Worm (Caenorhabditis elegans) whole organism, midembryonic: ENCODE data around the gene C53D6.4.

Experiments used
- flt-1 ChIP-seq: fragments of 200-800 bp; sonication (Bioruptor generic); IDR thresholded peaks from 2 replicates; pipeline ENCODE4 v1.3.6; 2022; ENCODE audit warnings: missing genetic modification characterization, missing compliant biosample characterization
- klf-2 ChIP-seq: fragments of 200-800 bp; sonication (Bioruptor generic); conservative IDR thresholded peaks from 2 replicates; pipeline ENCODE4 v1.3.6; 2022; ENCODE audit warnings: missing genetic modification reagents, missing genetic modification characterization, missing compliant biosample characterization
- med-1 ChIP-seq: sonication (generic microtip); optimal IDR thresholded peaks from 2 replicates; lab custom pipeline; 2017; ENCODE audit warnings: missing genetic modification characterization, mild to moderate bottlenecking, missing compliant biosample characterization, antibody characterized with exemption, missing genetic modification reagents; ENCODE audit not compliant: insufficient read depth
- ref-1 ChIP-seq: fragments of 200-800 bp; sonication (Bioruptor generic); conservative IDR thresholded peaks from 2 replicates; pipeline ENCODE4 v1.3.6; 2022; ENCODE audit warnings: missing genetic modification reagents, missing genetic modification characterization, missing compliant biosample characterization
- tab-1 ChIP-seq: fragments of 200-800 bp; sonication (Bioruptor generic); IDR thresholded peaks from 2 replicates; pipeline ENCODE4 v1.3.6; 2022; ENCODE audit warnings: missing genetic modification characterization, missing compliant biosample characterization
- ztf-23 ChIP-seq: fragments of 200-800 bp; sonication (Bioruptor generic); IDR thresholded peaks from 2 replicates; pipeline ENCODE4 v1.3.6; 2022; ENCODE audit warnings: missing genetic modification reagents, missing genetic modification characterization, missing compliant biosample characterization
- ztf-29 ChIP-seq: fragments of 200-800 bp; sonication (Bioruptor generic); IDR thresholded peaks from 2 replicates; pipeline ENCODE4 v1.3.6; 2022; ENCODE audit warnings: missing genetic modification reagents, missing genetic modification characterization, missing compliant biosample characterization

DNA sequence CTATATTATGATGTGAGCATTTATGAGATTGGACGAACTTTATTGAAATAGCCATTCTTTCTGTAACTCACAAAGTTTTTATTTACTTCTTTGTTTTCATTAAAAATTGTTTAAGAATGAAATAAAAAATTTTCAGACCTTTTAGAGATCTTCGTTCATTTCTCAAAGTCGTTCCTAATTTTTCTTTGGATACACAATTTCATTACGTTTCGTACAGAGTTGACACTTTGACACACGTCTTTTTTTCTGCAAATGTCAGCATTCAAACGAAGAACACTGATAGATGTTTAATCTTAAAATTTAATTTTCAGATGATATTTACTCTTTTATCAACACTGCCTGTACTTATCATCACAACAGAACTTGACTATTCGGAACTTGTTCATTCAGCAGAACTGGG, 4.3 kb downstream of the C53D6.4 start, which contains the start of gene acc-2:
- TF ChIP-seq ztf-23 (GFP tag; lab: Robert Waterston, UW) (no peak), med-1 (GFP tag; lab: Kevin White, UChicago) (no peak), flt-1 (GFP tag; lab: Robert Waterston, UW) (no peak), ztf-29 (GFP tag; lab: Robert Waterston, UW) (no peak), ref-1 (no peak), klf-2 (GFP tag; lab: Robert Waterston, UW) (no peak), tab-1 (GFP tag; lab: Robert Waterston, UW) (no peak)
